Worm (Caenorhabditis elegans) whole organism, mixed stage, embryonic: ENCODE data around the gene C50F7.5.

Source experiments
- M03D4.4 ChIP-seq: sonication (generic microtip); optimal IDR thresholded peaks from 2 replicates; lab custom pipeline; 2017; ENCODE audit warnings: mild to moderate bottlenecking, missing genetic modification characterization, missing compliant biosample characterization
- bed-3 ChIP-seq: fragments of 200-800 bp; sonication (Bioruptor generic); optimal IDR thresholded peaks from 3 replicates; lab custom pipeline; 2018; ENCODE audit warnings: mild to moderate bottlenecking, missing genetic modification characterization, moderate library complexity, missing compliant biosample characterization
- blmp-1 ChIP-seq: fragments of 150-350 bp; optimal IDR thresholded peaks from 2 replicates; lab custom pipeline; 2014; ENCODE audit warnings: missing biosample characterization, missing genetic modification characterization
- ceh-39 ChIP-seq: fragments of 150-350 bp; optimal IDR thresholded peaks from 2 replicates; lab custom pipeline; 2014; ENCODE audit warnings: missing biosample characterization, missing genetic modification characterization
- ceh-43 ChIP-seq: fragments of 200-800 bp; sonication (Bioruptor generic); optimal IDR thresholded peaks from 2 replicates; lab custom pipeline; 2018; ENCODE audit warnings: mild to moderate bottlenecking, missing genetic modification characterization, moderate library complexity, missing compliant biosample characterization
- ces-1 ChIP-seq: fragments of 150-350 bp; optimal IDR thresholded peaks from 2 replicates; lab custom pipeline; 2014; ENCODE audit warnings: missing biosample characterization, missing genetic modification reagents, missing genetic modification characterization
- cnd-1 ChIP-seq: fragments of 200-800 bp; sonication (Bioruptor generic); optimal IDR thresholded peaks from 2 replicates; lab custom pipeline; 2018; ENCODE audit warnings: mild to moderate bottlenecking, missing genetic modification characterization, missing compliant biosample characterization
- elt-1 ChIP-seq: sonication (generic microtip); optimal IDR thresholded peaks from 2 replicates; lab custom pipeline; 2017; ENCODE audit warnings: missing genetic modification characterization, mild to moderate bottlenecking, missing compliant biosample characterization, antibody characterized with exemption, moderate library complexity, borderline replicate concordance; ENCODE audit not compliant: insufficient read depth
- elt-3 ChIP-seq: fragments of 150-350 bp; optimal IDR thresholded peaks from 2 replicates; lab custom pipeline; 2014; ENCODE audit warnings: missing biosample characterization, missing genetic modification characterization
- flh-1 ChIP-seq: fragments of 200-800 bp; sonication (Bioruptor generic); optimal IDR thresholded peaks from 2 replicates; lab custom pipeline; 2018; ENCODE audit warnings: mild to moderate bottlenecking, missing genetic modification characterization, moderate library complexity, missing compliant biosample characterization
- ham-2 ChIP-seq: fragments of 200-800 bp; sonication (Bioruptor generic); optimal IDR thresholded peaks from 2 replicates; lab custom pipeline; 2018; ENCODE audit warnings: mild to moderate bottlenecking, missing genetic modification characterization, missing compliant biosample characterization
- hlh-1 ChIP-seq: fragments of 150-350 bp; optimal IDR thresholded peaks from 2 replicates; lab custom pipeline; 2014; ENCODE audit warnings: missing biosample characterization, missing genetic modification reagents, missing genetic modification characterization
- lin-13 ChIP-seq: fragments of 150-350 bp; optimal IDR thresholded peaks from 2 replicates; lab custom pipeline; 2014; ENCODE audit warnings: missing biosample characterization, missing genetic modification characterization
- lsy-2 ChIP-seq: fragments of 150-350 bp; optimal IDR thresholded peaks from 2 replicates; lab custom pipeline; 2014; ENCODE audit warnings: missing biosample characterization, missing genetic modification characterization
- mab-5 ChIP-seq: fragments of 150-350 bp; optimal IDR thresholded peaks from 2 replicates; lab custom pipeline; 2014; ENCODE audit warnings: missing biosample characterization, missing genetic modification characterization
- mep-1 ChIP-seq: fragments of 150-350 bp; optimal IDR thresholded peaks from 2 replicates; lab custom pipeline; 2017; ENCODE audit warnings: missing biosample characterization, missing genetic modification reagents, missing genetic modification characterization, inconsistent platforms
- mls-2 ChIP-seq: sonication (generic microtip); optimal IDR thresholded peaks from 2 replicates; lab custom pipeline; 2016; ENCODE audit warnings: mild to moderate bottlenecking, missing genetic modification characterization, moderate library complexity, missing compliant biosample characterization
- nhr-12 ChIP-seq: fragments of 150-350 bp; optimal IDR thresholded peaks from 2 replicates; lab custom pipeline; 2014; ENCODE audit warnings: missing biosample characterization, missing genetic modification characterization
- nhr-2 ChIP-seq: fragments of 150-350 bp; optimal IDR thresholded peaks from 2 replicates; lab custom pipeline; 2014; ENCODE audit warnings: missing biosample characterization, missing genetic modification characterization
- nhr-237 ChIP-seq: fragments of 150-350 bp; optimal IDR thresholded peaks from 2 replicates; lab custom pipeline; 2014; ENCODE audit warnings: missing biosample characterization, missing genetic modification characterization
- nhr-28 ChIP-seq: fragments of 150-350 bp; optimal IDR thresholded peaks from 2 replicates; lab custom pipeline; 2014; ENCODE audit warnings: missing biosample characterization, missing genetic modification characterization
- nhr-76 ChIP-seq: sonication (generic microtip); optimal IDR thresholded peaks from 2 replicates; lab custom pipeline; 2017; ENCODE audit warnings: missing biosample characterization, missing genetic modification characterization
- pha-4 ChIP-seq: fragments of 150-350 bp; optimal IDR thresholded peaks from 2 replicates; lab custom pipeline; 2018; ENCODE audit warnings: missing biosample characterization, missing genetic modification reagents, missing genetic modification characterization
- sem-2 ChIP-seq: fragments of 200-800 bp; sonication (Bioruptor generic); optimal IDR thresholded peaks from 2 replicates; lab custom pipeline; 2018; ENCODE audit warnings: mild to moderate bottlenecking, missing genetic modification characterization, missing compliant biosample characterization
- snpc-4 ChIP-seq: fragments of 150-350 bp; optimal IDR thresholded peaks from 2 replicates; lab custom pipeline; 2014; ENCODE audit warnings: missing biosample characterization, missing genetic modification characterization
- sptf-1 ChIP-seq: sonication (generic microtip); optimal IDR thresholded peaks from 2 replicates; lab custom pipeline; 2017; ENCODE audit warnings: mild to moderate bottlenecking, missing genetic modification characterization, moderate library complexity, missing compliant biosample characterization
- unc-120 ChIP-seq: sonication (generic microtip); optimal IDR thresholded peaks from 2 replicates; lab custom pipeline; 2017; ENCODE audit warnings: missing genetic modification characterization, missing compliant biosample characterization; ENCODE audit not compliant: poor library complexity, severe bottlenecking
- unc-62 ChIP-seq: fragments of 150-350 bp; optimal IDR thresholded peaks from 2 replicates; lab custom pipeline; 2014; ENCODE audit warnings: missing biosample characterization, missing genetic modification reagents, missing genetic modification characterization
- zip-8 ChIP-seq: fragments of 150-350 bp; optimal IDR thresholded peaks from 2 replicates; lab custom pipeline; 2014; ENCODE audit warnings: missing biosample characterization, missing genetic modification characterization
- ztf-11 ChIP-seq: fragments of 150-350 bp; optimal IDR thresholded peaks from 2 replicates; lab custom pipeline; 2014; ENCODE audit warnings: missing biosample characterization, missing genetic modification characterization

The C50F7.5 gene

DNA sequence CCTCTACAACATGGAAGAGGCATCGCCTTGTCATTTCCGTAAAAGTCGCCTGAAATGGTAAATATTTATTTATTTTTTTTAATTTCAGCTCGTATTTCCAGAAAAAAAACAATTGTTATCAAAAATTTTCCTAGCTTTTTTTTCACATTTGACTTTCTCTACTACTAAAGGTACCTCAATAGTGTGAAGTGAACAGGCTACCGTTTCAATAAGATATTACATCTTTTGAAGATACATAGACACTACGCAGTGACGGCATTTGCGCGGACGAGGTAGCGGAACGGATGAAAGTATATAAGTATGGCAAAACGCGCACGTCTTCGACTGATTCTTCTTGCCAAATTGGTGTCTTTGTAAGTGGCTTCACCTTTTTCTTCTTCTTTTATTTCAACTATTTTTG, 26.6 kb downstream of the C50F7.5 start, which contains the start of gene col-14:
col-14 (plus strand) TSS at position 301 of the 400 bp plus-strand sequence.
- TF ChIP-seq zip-8 (no peak), nhr-237 (tag; lab: Kevin White, UChicago) (no peak)

ce11 chrIV:7754114-7754513, 27.6 kb downstream of the C50F7.5 start:
- no peak for TF ChIP-seq ham-2
- TF ChIP-seq unc-120 (tag; lab: Kevin White, UChicago), result no peak
- TF ChIP-seq ceh-43 (GFP tag; lab: Kevin White, UChicago), result no peak
- no peak for TF ChIP-seq snpc-4 (tag; lab: Kevin White, UChicago)
- TF ChIP-seq nhr-76, result no peak
- TF ChIP-seq unc-62 (GFP tag; lab: Kevin White, UChicago), result no peak
- TF ChIP-seq blmp-1 (tag; lab: Kevin White, UChicago), result no peak
- no peak for TF ChIP-seq sem-2 (GFP tag; lab: Kevin White, UChicago)
- no peak for TF ChIP-seq pha-4 (tag; lab: Kevin White, UChicago)
- TF ChIP-seq flh-1 (GFP tag; lab: Kevin White, UChicago), result no peak
- no peak for TF ChIP-seq elt-1 (tag; lab: Kevin White, UChicago)
- no peak for TF ChIP-seq bed-3
- TF ChIP-seq ceh-39 (tag; lab: Kevin White, UChicago), result no peak
- TF ChIP-seq ztf-11 (tag; lab: Kevin White, UChicago), result no peak
- TF ChIP-seq nhr-237 (tag; lab: Kevin White, UChicago), result no peak
- no peak for TF ChIP-seq elt-3 (tag; lab: Kevin White, UChicago)
- no peak for TF ChIP-seq M03D4.4 (tag; lab: Kevin White, UChicago)

DNA sequence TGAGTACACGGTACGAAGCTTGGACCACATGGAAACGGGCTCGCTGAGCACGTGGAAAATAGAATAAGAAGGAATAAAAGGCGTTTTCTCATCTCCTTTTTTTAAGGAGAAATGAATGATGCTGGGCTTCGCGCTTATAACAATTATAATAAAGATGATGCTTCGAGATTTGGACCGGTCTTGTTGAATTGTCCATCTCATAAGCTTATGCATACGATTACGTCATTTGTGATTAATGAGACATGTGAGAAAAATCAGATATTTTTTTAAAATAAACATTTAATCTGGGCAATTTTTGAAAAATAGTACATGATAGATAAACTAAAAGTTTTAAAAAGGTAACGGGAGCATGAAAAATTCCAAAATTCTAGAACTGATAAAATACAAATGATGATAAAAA, 30.7 kb downstream of the C50F7.5 start, which contains the start of gene C46A5.4:
C46A5.4 (minus strand) TSS at position 101 of the 400 bp plus-strand sequence.
- TF ChIP-seq zip-8 (peak; percentile 57), ztf-11 (tag; lab: Kevin White, UChicago) (no peak)

DNA sequence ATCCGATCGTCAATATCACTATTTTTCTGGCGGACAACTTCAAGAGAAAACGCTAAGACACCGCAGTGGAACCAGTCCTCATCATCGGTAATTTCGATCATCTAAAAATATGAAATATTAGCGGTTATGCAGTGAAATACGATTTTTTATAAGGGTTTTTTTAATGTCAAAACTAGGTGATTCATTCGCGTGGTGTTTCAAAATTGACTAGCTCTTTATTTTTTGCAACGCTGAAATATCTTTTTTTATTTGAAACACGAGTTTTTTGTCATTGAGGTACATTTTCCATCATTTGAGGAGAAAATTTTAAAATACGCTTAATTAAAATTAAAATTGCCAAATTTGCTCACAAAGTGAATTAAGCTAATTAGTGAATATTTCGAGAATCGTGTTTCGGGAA, 33.0 kb downstream of the C50F7.5 start, which contains the start of gene dsb-3:
dsb-3 (minus strand) TSS at position 101 of the 400 bp plus-strand sequence.
- TF ChIP-seq M03D4.4 (tag; lab: Kevin White, UChicago) (no peak), flh-1 (GFP tag; lab: Kevin White, UChicago) (no peak)

DNA sequence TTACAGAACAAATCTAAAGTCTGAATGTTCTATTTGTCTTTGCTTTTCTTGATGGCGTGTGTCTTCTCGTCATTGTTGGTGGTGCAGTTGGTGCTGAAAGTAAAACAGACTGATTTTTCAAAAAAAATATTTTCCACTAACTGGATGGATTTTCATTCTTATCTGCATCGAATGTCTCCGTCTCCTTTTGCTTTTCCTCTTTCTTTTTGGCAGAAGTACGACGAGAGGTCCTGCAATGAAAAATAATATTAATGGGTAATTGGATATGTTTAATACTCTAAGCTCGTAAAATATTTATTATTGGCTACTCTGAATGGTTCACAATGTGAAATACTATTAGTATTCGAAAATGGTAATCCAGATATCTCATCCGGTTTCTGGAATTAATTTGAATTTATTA, 33.6 kb downstream of the C50F7.5 start, which contains the start of gene del-7:
del-7 (plus strand) TSS at position 301 of the 400 bp plus-strand sequence.
- TF ChIP-seq unc-62 (GFP tag; lab: Kevin White, UChicago) (no peak), bed-3 (no peak), mls-2 (tag; lab: Kevin White, UChicago) (no peak), nhr-2 (tag; lab: Kevin White, UChicago) (no peak), sem-2 (GFP tag; lab: Kevin White, UChicago) (no peak), nhr-12 (tag; lab: Kevin White, UChicago) (no peak), flh-1 (GFP tag; lab: Kevin White, UChicago) (no peak), pha-4 (tag; lab: Kevin White, UChicago) (no peak), ceh-43 (GFP tag; lab: Kevin White, UChicago) (no peak), blmp-1 (tag; lab: Kevin White, UChicago) (no peak), ham-2 (no peak), sptf-1 (tag; lab: Kevin White, UChicago) (no peak), hlh-1 (tag; lab: Kevin White, UChicago) (no peak), mab-5 (no peak), snpc-4 (tag; lab: Kevin White, UChicago) (no peak)

- TF ChIP-seq mab-5 (no peak), ham-2 (no peak), elt-3 (tag; lab: Kevin White, UChicago) (no peak), zip-8 (no peak), ces-1 (GFP tag; lab: Kevin White, UChicago) (no peak), sptf-1 (tag; lab: Kevin White, UChicago) (no peak), cnd-1 (tag; lab: Kevin White, UChicago) (no peak), elt-1 (tag; lab: Kevin White, UChicago) (no peak), lin-13 (tag; lab: Kevin White, UChicago) (no peak), lsy-2 (tag; lab: Kevin White, UChicago) (no peak), mls-2 (tag; lab: Kevin White, UChicago) (no peak), hlh-1 (tag; lab: Kevin White, UChicago) (no peak), nhr-28 (tag; lab: Kevin White, UChicago) (no peak), pha-4 (tag; lab: Kevin White, UChicago) (no peak), ztf-11 (tag; lab: Kevin White, UChicago) (no peak), nhr-237 (tag; lab: Kevin White, UChicago) (no peak), M03D4.4 (tag; lab: Kevin White, UChicago) (no peak), mep-1 (tag; lab: Kevin White, UChicago) (no peak)
Measured at ce11 chrIV:7763748-7764147, 37.2 kb downstream of the C50F7.5 start, which contains the start of the genes C46A5.6 and C46A5.1. TSS of gene C46A5.6 (minus strand) at chrIV:7763848. TSS of gene C46A5.1 (plus strand) at chrIV:7763931.
